Worm (Caenorhabditis elegans): ENCODE data around the gene F10G7.10.

- no peak for TF ChIP-seq W03F9.2 (tag; optimal IDR thresholded peaks at IDR 0.05)
- TF ChIP-seq him-1 (tag; optimal IDR thresholded peaks at IDR 0.05): no peak
Measured at ce11 chrII:4675481-4675880, 50.6 kb downstream of the F10G7.10 start, which contains the start of gene T05A7.3.
